Worm (Caenorhabditis elegans): ENCODE results near the gene fubl-3.
A peak's percentile ranks its signal among the peaks of the same experiment; 100 is the strongest.

Gene fubl-3

DNA sequence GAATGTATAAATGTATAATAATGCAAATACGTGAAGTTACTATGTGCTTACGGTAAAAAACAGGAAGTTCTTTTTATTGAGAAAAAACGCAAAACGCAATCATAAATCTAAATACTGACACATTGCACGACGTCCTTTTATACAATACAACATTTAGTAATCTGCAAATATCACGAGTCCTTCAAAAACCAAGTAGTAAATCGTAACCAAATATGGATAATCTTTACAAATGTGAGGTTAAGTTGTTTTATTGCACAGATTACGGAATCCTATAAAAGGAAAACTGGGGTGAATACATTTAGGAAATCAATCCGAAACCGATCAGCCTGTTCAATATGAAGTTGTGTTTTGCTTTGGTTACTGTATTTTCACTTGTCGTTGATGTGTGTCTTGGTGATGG lies 36.0 kb upstream of the fubl-3 start, which contains the start of gene F11C7.7:
Gene F11C7.7, plus strand, starts transcription at position 301 of the 400 bp plus-strand sequence.
- TF ChIP-seq repo-1 (tag; optimal IDR thresholded peaks at IDR 0.05) (no peak), attf-5 (GFP tag; optimal IDR thresholded peaks at IDR 0.05) (no peak)

DNA sequence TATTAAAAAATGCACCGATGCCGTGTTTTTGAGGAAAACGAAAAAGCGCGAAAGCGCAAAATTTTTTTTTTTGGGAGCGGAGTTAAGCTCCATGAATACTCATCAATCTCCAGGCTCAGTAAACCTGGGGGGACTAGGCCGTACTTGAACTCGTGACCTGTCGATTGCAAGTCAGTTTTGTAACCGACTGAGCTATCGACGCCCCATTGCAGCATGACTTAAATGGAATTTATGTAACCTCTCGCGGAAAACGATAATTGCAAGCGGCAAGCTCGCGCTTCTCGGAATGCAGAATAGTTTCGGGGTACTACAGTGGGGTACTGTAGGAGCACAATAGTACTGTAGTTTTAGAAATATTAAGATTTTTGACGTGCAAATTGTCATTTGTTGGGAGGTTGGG lies 33.8 kb upstream of the fubl-3 start:
- TF ChIP-seq lin-54 (GFP tag; optimal IDR thresholded peaks at IDR 0.05) = no peak
- no peak for TF ChIP-seq Y79H2A.3 (GFP tag; conservative IDR thresholded peaks at IDR 0.05)
- TF ChIP-seq snpc-4 (GFP tag; optimal IDR thresholded peaks at IDR 0.05) = no peak
- TF ChIP-seq snpc-4 (tag; optimal IDR thresholded peaks at IDR 0.05) = no peak
- TF ChIP-seq let-607 (tag; optimal IDR thresholded peaks at IDR 0.05) = no peak
- TF ChIP-seq ztf-25 (GFP tag; IDR thresholded peaks at IDR 0.05) = no peak
- TF ChIP-seq snpc-1.3 (tag; optimal IDR thresholded peaks at IDR 0.05; ENCODE audit: insufficient read depth) = no peak
- no peak for TF ChIP-seq mel-28 (tag; optimal IDR thresholded peaks at IDR 0.05; ENCODE audit: borderline replicate concordance)
- TF ChIP-seq B0261.1 (tag; optimal IDR thresholded peaks at IDR 0.05) = peak; percentile 54
- TF ChIP-seq dpl-1 (GFP tag; optimal IDR thresholded peaks at IDR 0.05) = no peak
- TF ChIP-seq aptf-3 (GFP tag; IDR thresholded peaks at IDR 0.05) = no peak
- TF ChIP-seq mes-4 (tag; optimal IDR thresholded peaks at IDR 0.05) = no peak
- TF ChIP-seq tbp1 (GFP tag; optimal IDR thresholded peaks at IDR 0.05) = peak; percentile 82
- TF ChIP-seq hlh-26 (GFP tag; conservative IDR thresholded peaks at IDR 0.05) = no peak
- TF ChIP-seq ceh-100 (GFP tag; IDR thresholded peaks at IDR 0.05) = no peak
- TF ChIP-seq let-526 (GFP tag; IDR thresholded peaks at IDR 0.05) = no peak
- no peak for TF ChIP-seq snpc-1.1 (tag; optimal IDR thresholded peaks at IDR 0.05; ENCODE audit: insufficient read depth)
- peak; percentile 43; the same call in 1 of the 2 replicates for TF ChIP-seq dox-1 (GFP tag; IDR thresholded peaks at IDR 0.05)
- TF ChIP-seq F57A8.1 (GFP tag; optimal IDR thresholded peaks at IDR 0.05) = no peak
- no peak for TF ChIP-seq aptf-2 (GFP tag; conservative IDR thresholded peaks at IDR 0.05)
- TF ChIP-seq nfya-2 (GFP tag; IDR thresholded peaks at IDR 0.05) = no peak
- TF ChIP-seq bed-2 (GFP tag; IDR thresholded peaks at IDR 0.05) = no peak
- no peak for TF ChIP-seq egl-44 (GFP tag; IDR thresholded peaks at IDR 0.05)
- TF ChIP-seq rpc-1 (optimal IDR thresholded peaks at IDR 0.05) = peak; percentile 42
- TF ChIP-seq rpc-1 (tag; optimal IDR thresholded peaks at IDR 0.05) = peak; percentile 65
- TF ChIP-seq F37B4.10 (GFP tag; IDR thresholded peaks at IDR 0.05) = no peak
- TF ChIP-seq bed-1 (GFP tag; IDR thresholded peaks at IDR 0.05) = no peak
- no peak for TF ChIP-seq dpff-1 (tag; optimal IDR thresholded peaks at IDR 0.05)
- TF ChIP-seq lin-26 (GFP tag; IDR thresholded peaks at IDR 0.05) = peak; percentile 56

DNA sequence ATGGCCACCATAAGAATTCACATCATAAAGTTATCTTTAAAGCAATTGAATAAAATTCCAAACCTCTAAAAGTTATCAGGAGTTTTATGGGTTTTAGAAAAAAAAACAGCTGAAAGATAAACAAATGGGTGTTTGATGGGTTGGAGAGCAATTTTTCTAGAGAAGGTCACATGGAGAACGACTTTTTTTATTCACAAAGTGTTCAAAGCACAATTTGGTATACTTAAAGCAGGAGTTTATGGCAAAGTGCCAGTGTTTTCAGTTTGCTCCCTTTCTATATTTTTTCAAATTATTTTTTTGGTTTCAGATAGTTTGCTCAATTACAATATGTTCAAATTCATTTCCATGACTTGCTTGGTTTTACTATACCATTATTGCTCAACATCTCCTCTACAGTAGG lies 33.0 kb upstream of the fubl-3 start, which contains the start of gene F11C7.6:
Gene F11C7.6, plus strand, starts transcription at position 301 of the 400 bp plus-strand sequence.
- TF ChIP-seq madf-10 (tag; optimal IDR thresholded peaks at IDR 0.05) = no peak
- no peak for TF ChIP-seq ceh-27 (GFP tag; optimal IDR thresholded peaks at IDR 0.05)
- TF ChIP-seq aptf-3 (GFP tag; IDR thresholded peaks at IDR 0.05) = no peak
- TF ChIP-seq snpc-1.3 (tag; optimal IDR thresholded peaks at IDR 0.05; ENCODE audit: insufficient read depth) = no peak
- no peak for TF ChIP-seq snpc-1.1 (tag; optimal IDR thresholded peaks at IDR 0.05; ENCODE audit: insufficient read depth)
- TF ChIP-seq efl-1 (GFP tag; optimal IDR thresholded peaks at IDR 0.05) = no peak
- TF ChIP-seq him-1 (tag; optimal IDR thresholded peaks at IDR 0.05) = no peak
- TF ChIP-seq F55B11.4 (tag; optimal IDR thresholded peaks at IDR 0.05; ENCODE audit: borderline replicate concordance, insufficient read depth) = no peak
- no peak for TF ChIP-seq rec-8 (tag; optimal IDR thresholded peaks at IDR 0.05)
- TF ChIP-seq Y79H2A.3 (GFP tag; conservative IDR thresholded peaks at IDR 0.05) = no peak
- no peak for TF ChIP-seq akir-1 (GFP tag; optimal IDR thresholded peaks at IDR 0.05)

All from whole organism, young adult.